Worm (Caenorhabditis elegans) whole organism, L2 larva: ENCODE results near the gene ddx-19.

Experiments used
- blmp-1 ChIP-seq: sonication (generic microtip); optimal IDR thresholded peaks from 2 replicates; lab custom pipeline; 2017; ENCODE audit warnings: missing genetic modification characterization, mild to moderate bottlenecking, missing compliant biosample characterization, antibody characterized with exemption, moderate library complexity; ENCODE audit not compliant: insufficient read depth
- ceh-16 ChIP-seq: fragments of 150-350 bp; optimal IDR thresholded peaks from 2 replicates; lab custom pipeline; 2014; ENCODE audit warnings: missing biosample characterization, missing genetic modification characterization
- lin-39 ChIP-seq: fragments of 150-350 bp; optimal IDR thresholded peaks from 2 replicates; lab custom pipeline; 2014; ENCODE audit warnings: missing biosample characterization, missing genetic modification reagents, missing genetic modification characterization
- nhr-237 ChIP-seq: fragments of 150-350 bp; optimal IDR thresholded peaks from 2 replicates; lab custom pipeline; 2014; ENCODE audit warnings: missing biosample characterization, missing genetic modification characterization
- nhr-25 ChIP-seq: fragments of 150-350 bp; sonication (generic microtip); optimal IDR thresholded peaks from 3 replicates; lab custom pipeline; 2014; ENCODE audit warnings: missing biosample characterization, missing genetic modification characterization
- unc-62 ChIP-seq: fragments of 150-350 bp; optimal IDR thresholded peaks from 2 replicates; lab custom pipeline; 2014; ENCODE audit warnings: missing biosample characterization, missing genetic modification reagents, missing genetic modification characterization

DNA sequence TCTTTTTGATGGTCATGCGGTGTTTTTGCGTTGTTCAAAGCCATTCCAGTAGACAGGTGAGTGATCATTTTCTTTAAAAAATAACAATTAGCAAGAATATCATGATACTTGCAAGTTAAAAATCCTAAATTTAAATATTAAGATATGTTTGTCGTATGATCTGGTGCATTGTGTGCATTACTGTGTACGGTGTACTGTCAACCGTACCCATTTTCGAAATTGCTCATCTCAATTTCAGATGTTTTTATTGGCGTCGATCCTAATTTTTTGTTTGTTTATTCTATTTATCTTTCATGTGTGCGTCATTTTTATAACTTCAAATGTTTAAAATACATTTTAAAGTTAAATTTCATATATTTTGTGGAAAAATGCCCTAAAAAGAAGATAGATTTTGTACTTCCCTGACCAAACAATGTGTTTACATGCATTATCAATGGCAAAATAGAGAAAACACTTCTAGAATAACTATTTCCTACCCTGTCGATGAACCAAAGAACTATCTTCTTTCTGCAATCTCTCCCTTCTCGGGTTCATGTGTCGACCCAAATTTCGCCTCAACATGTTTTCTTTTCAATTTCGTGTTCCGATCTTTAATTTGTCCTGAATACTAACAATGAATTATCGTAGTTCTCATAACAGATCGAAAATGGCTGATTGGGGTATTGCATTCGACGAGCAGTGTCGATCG is at the start of gene ddx-19, which contains the start of gene T07D4.5:
- TF ChIP-seq nhr-25 (no peak), nhr-237 (tag; lab: Kevin White, UChicago) (no peak), lin-39 (no peak), unc-62 (GFP tag; lab: Kevin White, UChicago) (no peak), ceh-16 (no peak), blmp-1 (tag; lab: Kevin White, UChicago) (no peak)
